Worm (Caenorhabditis elegans) whole organism, L2 larva: ENCODE measurements around the gene inx-2.
A peak's percentile ranks its signal among the peaks of the same experiment; 100 is the strongest.

Source experiments
- C34F6.9 ChIP-seq: fragments of 150-350 bp; optimal IDR thresholded peaks from 2 replicates; lab custom pipeline; 2014; ENCODE audit warnings: missing biosample characterization, missing genetic modification characterization
- F13H6.1 ChIP-seq: sonication (generic microtip); optimal IDR thresholded peaks from 2 replicates; lab custom pipeline; 2016; ENCODE audit warnings: missing genetic modification characterization, missing compliant biosample characterization
- R02D3.7 ChIP-seq: fragments of 150-350 bp; optimal IDR thresholded peaks from 2 replicates; lab custom pipeline; 2014; ENCODE audit warnings: missing biosample characterization, missing genetic modification characterization
- Y55F3AM.14 ChIP-seq: fragments of 200-800 bp; sonication (Bioruptor generic); optimal IDR thresholded peaks from 2 replicates; lab custom pipeline; 2018; ENCODE audit warnings: mild to moderate bottlenecking, missing genetic modification characterization, missing compliant biosample characterization
- ZK546.5 ChIP-seq: sonication (generic microtip); optimal IDR thresholded peaks from 2 replicates; lab custom pipeline; 2017; ENCODE audit warnings: missing biosample characterization, missing genetic modification characterization
- alr-1 ChIP-seq: fragments of 150-350 bp; optimal IDR thresholded peaks from 2 replicates; lab custom pipeline; 2014; ENCODE audit warnings: missing biosample characterization, missing genetic modification characterization
- aly-2 ChIP-seq: fragments of 150-350 bp; optimal IDR thresholded peaks from 2 replicates; lab custom pipeline; 2014; ENCODE audit warnings: missing biosample characterization, missing genetic modification characterization
- ceh-16 ChIP-seq: fragments of 150-350 bp; optimal IDR thresholded peaks from 2 replicates; lab custom pipeline; 2014; ENCODE audit warnings: missing biosample characterization, missing genetic modification characterization
- ceh-82 ChIP-seq: fragments of 150-350 bp; optimal IDR thresholded peaks from 2 replicates; lab custom pipeline; 2014; ENCODE audit warnings: missing biosample characterization, missing genetic modification characterization
- crh-2 ChIP-seq: sonication (generic microtip); optimal IDR thresholded peaks from 2 replicates; lab custom pipeline; 2017; ENCODE audit warnings: missing biosample characterization, missing genetic modification characterization
- egl-27 ChIP-seq: sonication (generic microtip); optimal IDR thresholded peaks from 3 replicates; lab custom pipeline; 2017; ENCODE audit warnings: missing biosample characterization, missing genetic modification reagents, missing genetic modification characterization
- elt-1 ChIP-seq: fragments of 150-350 bp; optimal IDR thresholded peaks from 2 replicates; lab custom pipeline; 2014; ENCODE audit warnings: missing biosample characterization, missing genetic modification characterization
- fos-1 ChIP-seq: fragments of 150-350 bp; optimal IDR thresholded peaks from 2 replicates; lab custom pipeline; 2014; ENCODE audit warnings: missing biosample characterization, missing genetic modification characterization
- lin-11 ChIP-seq: fragments of 150-350 bp; sonication (generic microtip); optimal IDR thresholded peaks from 2 replicates; lab custom pipeline; 2014; ENCODE audit warnings: missing biosample characterization, missing genetic modification characterization, inconsistent platforms, mixed read lengths
- lin-39 ChIP-seq: fragments of 150-350 bp; optimal IDR thresholded peaks from 2 replicates; lab custom pipeline; 2014; ENCODE audit warnings: missing biosample characterization, missing genetic modification reagents, missing genetic modification characterization
- lsy-2 ChIP-seq, 2 experiments: fragments of 150-350 bp in 1 of 2; sonication (generic microtip) in 1 of 2; optimal IDR thresholded peaks; 2 replicates each; lab custom pipeline; 2014 to 2017; ENCODE audit warnings: missing biosample characterization in 2 of 2, missing genetic modification characterization in 2 of 2
- mab-5 ChIP-seq: fragments of 150-350 bp; optimal IDR thresholded peaks from 2 replicates; lab custom pipeline; 2014; ENCODE audit warnings: missing biosample characterization, missing genetic modification characterization
- mbf-1 ChIP-seq: sonication (generic microtip); optimal IDR thresholded peaks from 2 replicates; lab custom pipeline; 2017; ENCODE audit warnings: missing biosample characterization, missing genetic modification characterization
- mdl-1 ChIP-seq, 2 experiments: fragments of 150-350 bp in 1 of 2; sonication (generic microtip) in 1 of 2; optimal IDR thresholded peaks; 2 replicates each; lab custom pipeline; 2017; ENCODE audit warnings: missing biosample characterization in 2 of 2, missing genetic modification characterization in 2 of 2
- nhr-10 ChIP-seq: sonication (generic microtip); optimal IDR thresholded peaks from 2 replicates; lab custom pipeline; 2017; ENCODE audit warnings: missing biosample characterization, missing genetic modification characterization
- nhr-12 ChIP-seq: fragments of 150-350 bp; optimal IDR thresholded peaks from 2 replicates; lab custom pipeline; 2014; ENCODE audit warnings: missing biosample characterization, missing genetic modification characterization
- nhr-21 ChIP-seq: fragments of 150-350 bp; optimal IDR thresholded peaks from 2 replicates; lab custom pipeline; 2014; ENCODE audit warnings: missing biosample characterization, missing genetic modification characterization
- nhr-23 ChIP-seq: fragments of 150-350 bp; optimal IDR thresholded peaks from 2 replicates; lab custom pipeline; 2014; ENCODE audit warnings: missing biosample characterization, missing genetic modification reagents, missing genetic modification characterization
- nhr-25 ChIP-seq: fragments of 150-350 bp; sonication (generic microtip); optimal IDR thresholded peaks from 3 replicates; lab custom pipeline; 2014; ENCODE audit warnings: missing biosample characterization, missing genetic modification characterization
- peb-1 ChIP-seq: fragments of 150-350 bp; optimal IDR thresholded peaks from 2 replicates; lab custom pipeline; 2014; ENCODE audit warnings: missing biosample characterization, missing genetic modification characterization
- sem-4 ChIP-seq: fragments of 150-350 bp; optimal IDR thresholded peaks from 2 replicates; lab custom pipeline; 2014; ENCODE audit warnings: missing biosample characterization, missing genetic modification reagents, missing genetic modification characterization
- sma-3 ChIP-seq: sonication (generic microtip); optimal IDR thresholded peaks from 2 replicates; lab custom pipeline; 2016; ENCODE audit warnings: missing genetic modification reagents, missing genetic modification characterization, missing compliant biosample characterization
- sma-9 ChIP-seq, 2 experiments: fragments of 150-350 bp in 1 of 2; sonication (generic microtip) in 1 of 2; optimal IDR thresholded peaks; 2 replicates each; lab custom pipeline; 2014 to 2016; ENCODE audit warnings: missing genetic modification characterization in 2 of 2, mild to moderate bottlenecking in 1 of 2, missing biosample characterization in 1 of 2, missing compliant biosample characterization in 1 of 2, missing genetic modification reagents in 1 of 2, moderate library complexity in 1 of 2
- snpc-4 ChIP-seq: fragments of 150-350 bp; optimal IDR thresholded peaks from 2 replicates; lab custom pipeline; 2014; ENCODE audit warnings: missing biosample characterization, missing genetic modification characterization
- unc-39 ChIP-seq: fragments of 150-350 bp; optimal IDR thresholded peaks from 2 replicates; lab custom pipeline; 2014; ENCODE audit warnings: missing biosample characterization, missing genetic modification characterization
- unc-62 ChIP-seq: fragments of 150-350 bp; optimal IDR thresholded peaks from 2 replicates; lab custom pipeline; 2014; ENCODE audit warnings: missing biosample characterization, missing genetic modification reagents, missing genetic modification characterization
- ztf-11 ChIP-seq: sonication (generic microtip); optimal IDR thresholded peaks from 2 replicates; lab custom pipeline; 2017; ENCODE audit warnings: missing biosample characterization, missing genetic modification characterization
- ztf-4 ChIP-seq: fragments of 150-350 bp; optimal IDR thresholded peaks from 2 replicates; lab custom pipeline; 2014; ENCODE audit warnings: missing biosample characterization, missing genetic modification characterization

inx-2 gene

DNA sequence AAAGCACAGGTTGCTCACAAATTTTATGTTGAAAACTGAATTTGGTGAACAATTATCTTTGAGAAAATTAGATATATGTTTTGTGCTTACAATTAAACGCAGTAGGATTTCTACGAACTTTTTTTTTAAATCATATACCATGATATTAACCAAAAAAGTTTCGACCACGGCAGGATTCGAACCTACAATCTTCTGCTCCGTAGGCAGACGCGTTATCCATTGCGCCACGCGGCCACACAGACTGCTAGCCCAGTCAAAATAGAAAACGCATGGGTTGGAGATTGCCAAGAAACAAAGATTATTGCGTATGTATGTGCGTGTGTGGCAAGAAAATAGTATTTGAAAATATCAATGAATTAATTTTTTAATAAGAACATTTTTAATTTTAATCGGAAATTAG is 44.1 kb downstream of the inx-2 start (continued):
- TF ChIP-seq snpc-4 (tag; lab: Kevin White, UChicago) (no peak), F13H6.1 (peak; percentile 58), elt-1 (tag; lab: Kevin White, UChicago) (no peak), peb-1 (tag; lab: Kevin White, UChicago) (no peak), mbf-1 (tag; lab: Kevin White, UChicago) (no peak), alr-1 (no peak)

DNA sequence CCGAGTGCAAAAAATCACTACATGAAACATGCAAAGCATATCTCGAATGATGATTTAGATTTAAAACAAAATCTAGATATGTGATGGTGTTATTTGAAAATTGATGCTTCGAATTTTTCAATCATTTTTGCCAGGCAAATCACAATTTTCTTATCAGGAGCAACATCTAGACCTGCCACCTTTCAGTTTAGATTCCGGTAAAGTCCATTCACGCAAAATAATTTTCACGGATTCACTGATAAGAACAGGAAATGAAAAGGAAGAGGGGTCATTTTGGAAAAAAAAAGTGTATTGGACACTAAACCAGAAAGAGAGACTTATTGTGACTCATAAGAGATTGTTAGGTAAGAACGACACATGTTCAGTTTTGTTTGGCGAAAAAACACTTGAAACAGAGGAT is 44.6 kb downstream of the inx-2 start:
- TF ChIP-seq fos-1 (tag; lab: Kevin White, UChicago) (peak; percentile 88), lin-11 (tag; lab: Kevin White, UChicago) (no peak)

ce11 chrX:11250983-11251382 is 45.5 kb downstream of the inx-2 start:
- TF ChIP-seq peb-1 (tag; lab: Kevin White, UChicago), result no peak
- TF ChIP-seq fos-1 (tag; lab: Kevin White, UChicago), result peak; percentile 62
- TF ChIP-seq sma-9 (GFP tag; optimal IDR thresholded peaks at IDR 0.05; lab: Kevin White, UChicago), result no peak
- no peak for TF ChIP-seq sma-9 (tag; optimal IDR thresholded peaks at IDR 0.05; lab: Kevin White, UChicago)

DNA sequence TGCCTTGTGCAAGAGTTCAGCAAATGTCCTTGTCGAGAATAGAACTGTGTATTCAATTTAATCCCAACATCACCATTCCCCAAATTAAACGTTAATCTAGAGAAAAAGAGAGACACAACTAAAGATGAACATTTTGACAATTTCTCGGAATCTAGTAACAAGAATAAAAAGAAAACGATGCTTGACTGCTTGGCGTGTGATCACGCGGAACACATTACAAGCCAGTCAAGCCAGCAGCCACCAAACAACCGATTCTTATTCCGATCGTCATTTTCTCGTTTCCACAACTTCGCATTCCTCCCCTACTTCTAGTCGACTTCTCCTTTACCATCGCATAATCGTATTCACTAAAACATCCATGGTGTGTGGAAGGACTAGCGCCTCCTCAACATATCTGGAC is 47.1 kb downstream of the inx-2 start:
- no peak for TF ChIP-seq ztf-11
- TF ChIP-seq C34F6.9, result no peak
- no peak for TF ChIP-seq nhr-12 (tag; lab: Kevin White, UChicago)
- TF ChIP-seq ztf-4 (tag; lab: Kevin White, UChicago), result no peak
- no peak for TF ChIP-seq sem-4 (tag; lab: Kevin White, UChicago)
- no peak for TF ChIP-seq nhr-23 (tag; lab: Kevin White, UChicago)
- TF ChIP-seq aly-2 (tag; lab: Kevin White, UChicago), result no peak
- TF ChIP-seq unc-39 (tag; lab: Kevin White, UChicago), result no peak
- no peak for TF ChIP-seq ZK546.5 (tag; lab: Kevin White, UChicago)
- TF ChIP-seq nhr-25, result no peak
- no peak for TF ChIP-seq R02D3.7 (tag; lab: Kevin White, UChicago)
- TF ChIP-seq mbf-1 (tag; lab: Kevin White, UChicago), result no peak
- no peak for TF ChIP-seq sma-3 (GFP tag; lab: Kevin White, UChicago)
- no peak for TF ChIP-seq snpc-4 (tag; lab: Kevin White, UChicago)
- no peak for TF ChIP-seq lin-39 (tag; lab: Kevin White, UChicago)
- no peak for TF ChIP-seq unc-62 (GFP tag; lab: Kevin White, UChicago)
- TF ChIP-seq mab-5 (tag; lab: Kevin White, UChicago), result no peak

DNA sequence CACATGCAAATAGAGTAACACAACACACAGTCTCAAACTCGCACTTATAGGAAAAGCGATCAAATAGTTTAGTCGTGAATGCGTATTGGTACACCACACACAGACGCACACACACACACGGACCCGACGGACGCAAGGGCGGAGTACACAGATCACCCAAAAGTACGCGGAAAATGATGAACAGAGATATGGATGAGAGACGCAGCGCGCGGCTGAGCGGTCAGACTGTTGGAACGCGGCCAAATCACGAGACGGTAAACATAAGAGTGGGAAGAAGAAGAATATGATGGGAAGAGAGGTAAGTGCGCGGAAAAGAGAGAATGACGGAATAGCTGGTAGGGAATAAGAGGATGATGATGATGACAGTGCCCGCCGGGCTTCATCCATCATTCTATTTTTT is 48.5 kb downstream of the inx-2 start:
- TF ChIP-seq Y55F3AM.14 (GFP tag; lab: Kevin White, UChicago), result peak; percentile 19
- TF ChIP-seq nhr-21, result peak; percentile 76
- TF ChIP-seq egl-27 (tag; lab: Kevin White, UChicago), result no peak
- TF ChIP-seq sma-3 (GFP tag; lab: Kevin White, UChicago), result peak; percentile 57
- peak in 1 of 2 experiments; percentile 30 for TF ChIP-seq mdl-1 (tag; optimal IDR thresholded peaks at IDR 0.05; lab: Kevin White, UChicago)
- TF ChIP-seq sem-4 (tag; lab: Kevin White, UChicago), result peak; percentile 31
- peak; percentile 50 for TF ChIP-seq nhr-25
- TF ChIP-seq F13H6.1, result peak; percentile 23
- no peak for TF ChIP-seq ceh-16 (tag; lab: Kevin White, UChicago)
- peak; percentile 31 for TF ChIP-seq sma-9 (GFP tag; optimal IDR thresholded peaks at IDR 0.05; lab: Kevin White, UChicago)
- no peak for TF ChIP-seq sma-9 (tag; optimal IDR thresholded peaks at IDR 0.05; lab: Kevin White, UChicago)
- peak; percentile 11 for TF ChIP-seq fos-1 (tag; lab: Kevin White, UChicago)
- TF ChIP-seq ztf-4 (tag; lab: Kevin White, UChicago), result no peak
- TF ChIP-seq lsy-2 (tag; optimal IDR thresholded peaks at IDR 0.05; lab: Kevin White, UChicago), result peak in 1 of 2 experiments; percentile 5

- TF ChIP-seq sma-9 (GFP tag; optimal IDR thresholded peaks at IDR 0.05; lab: Kevin White, UChicago), result no peak
- no peak for TF ChIP-seq sma-9 (tag; optimal IDR thresholded peaks at IDR 0.05; lab: Kevin White, UChicago)
- TF ChIP-seq mdl-1 (tag; optimal IDR thresholded peaks at IDR 0.05; lab: Kevin White, UChicago), result no peak
- TF ChIP-seq nhr-10 (tag; lab: Kevin White, UChicago), result no peak
- TF ChIP-seq crh-2, result no peak
- TF ChIP-seq ceh-82 (tag; lab: Kevin White, UChicago), result no peak
- TF ChIP-seq ztf-11, result no peak
Measured at ce11 chrX:11245056-11245455, 51.5 kb downstream of the inx-2 start.
